Worm (Caenorhabditis elegans) whole organism, late embryonic: Measurements from ENCODE around the gene pdfr-1.
A peak's percentile ranks its signal among the peaks of the same experiment; 100 is the strongest.

Experiments
- C08G9.2 ChIP-seq: sonication (generic microtip); optimal IDR thresholded peaks from 2 replicates; lab custom pipeline; 2016; ENCODE audit warnings: mild to moderate bottlenecking, missing genetic modification characterization, moderate library complexity, missing compliant biosample characterization
- C38D4.7 ChIP-seq: fragments of 200-800 bp; sonication (Bioruptor generic); optimal IDR thresholded peaks from 2 replicates; lab custom pipeline; 2018; ENCODE audit warnings: mild to moderate bottlenecking, missing genetic modification characterization, moderate library complexity, missing compliant biosample characterization
- F13H6.1 ChIP-seq: sonication (generic microtip); optimal IDR thresholded peaks from 2 replicates; lab custom pipeline; 2016; ENCODE audit warnings: missing genetic modification characterization, missing compliant biosample characterization
- K02D7.2 ChIP-seq: sonication (generic microtip); optimal IDR thresholded peaks from 2 replicates; lab custom pipeline; 2017; ENCODE audit warnings: mild to moderate bottlenecking, missing genetic modification characterization, missing compliant biosample characterization
- K09A11.1 ChIP-seq: sonication (generic microtip); optimal IDR thresholded peaks from 2 replicates; lab custom pipeline; 2017; ENCODE audit warnings: antibody characterized with exemption, mild to moderate bottlenecking, missing genetic modification characterization, missing compliant biosample characterization; ENCODE audit not compliant: insufficient read depth
- T23F11.4 ChIP-seq: fragments of 200-800 bp; sonication (Bioruptor generic); optimal IDR thresholded peaks from 2 replicates; lab custom pipeline; 2018; ENCODE audit warnings: mild to moderate bottlenecking, missing genetic modification characterization, missing compliant biosample characterization
- Y22D7AL.16 ChIP-seq: sonication (generic microtip); optimal IDR thresholded peaks from 2 replicates; lab custom pipeline; 2016; ENCODE audit warnings: missing genetic modification characterization, missing compliant biosample characterization
- ahr-1 ChIP-seq: sonication (generic microtip); optimal IDR thresholded peaks from 2 replicates; lab custom pipeline; 2016; ENCODE audit warnings: missing genetic modification characterization, missing compliant biosample characterization
- ama-1 ChIP-seq: fragments of 150-350 bp; optimal IDR thresholded peaks from 2 replicates; lab custom pipeline; 2014
- ceh-14 ChIP-seq: sonication (generic microtip); optimal IDR thresholded peaks from 2 replicates; lab custom pipeline; 2016; ENCODE audit warnings: missing genotype, missing genetic modification characterization, missing compliant biosample characterization
- ceh-18 ChIP-seq: sonication (generic microtip); optimal IDR thresholded peaks from 2 replicates; lab custom pipeline; 2016; ENCODE audit warnings: missing genetic modification characterization, missing compliant biosample characterization
- ceh-19 ChIP-seq: fragments of 200-800 bp; sonication (Bioruptor generic); optimal IDR thresholded peaks from 2 replicates; lab custom pipeline; 2018; ENCODE audit warnings: mild to moderate bottlenecking, missing genetic modification characterization, missing compliant biosample characterization
- ceh-2 ChIP-seq: sonication (generic microtip); optimal IDR thresholded peaks from 2 replicates; lab custom pipeline; 2016; ENCODE audit warnings: missing genotype, missing genetic modification characterization, missing compliant biosample characterization
- ceh-30 ChIP-seq: fragments of 150-350 bp; optimal IDR thresholded peaks from 2 replicates; lab custom pipeline; 2014; ENCODE audit warnings: missing biosample characterization, missing genetic modification characterization
- ceh-31 ChIP-seq: sonication (generic microtip); optimal IDR thresholded peaks from 2 replicates; lab custom pipeline; 2016; ENCODE audit warnings: missing genetic modification characterization, missing compliant biosample characterization
- ceh-45 ChIP-seq: fragments of 200-800 bp; sonication (Bioruptor generic); IDR thresholded peaks from 2 replicates; pipeline ENCODE4 v1.3.6; 2022; ENCODE audit warnings: missing genetic modification reagents, missing genetic modification characterization, missing compliant biosample characterization
- ceh-48 ChIP-seq: sonication (generic microtip); optimal IDR thresholded peaks from 2 replicates; lab custom pipeline; 2016; ENCODE audit warnings: missing genetic modification characterization, inconsistent platforms, missing compliant biosample characterization
- ceh-9 ChIP-seq: sonication (generic microtip); optimal IDR thresholded peaks from 2 replicates; lab custom pipeline; 2016; ENCODE audit warnings: mild to moderate bottlenecking, missing genetic modification characterization, inconsistent platforms, missing compliant biosample characterization
- dmd-4 ChIP-seq: sonication (generic microtip); optimal IDR thresholded peaks from 2 replicates; lab custom pipeline; 2016; ENCODE audit warnings: borderline replicate concordance, missing genetic modification characterization, missing compliant biosample characterization
- dve-1 ChIP-seq: sonication (generic microtip); optimal IDR thresholded peaks from 2 replicates; lab custom pipeline; 2017; ENCODE audit warnings: antibody characterized with exemption, mild to moderate bottlenecking, missing genetic modification characterization, missing compliant biosample characterization
- elt-2 ChIP-seq: sonication (generic microtip); optimal IDR thresholded peaks from 2 replicates; lab custom pipeline; 2016; ENCODE audit warnings: missing genetic modification reagents, missing genetic modification characterization, missing compliant biosample characterization
- elt-4 ChIP-seq: sonication (generic microtip); optimal IDR thresholded peaks from 2 replicates; lab custom pipeline; 2016; ENCODE audit warnings: missing genetic modification characterization, missing compliant biosample characterization
- fkh-10 ChIP-seq: fragments of 150-350 bp; optimal IDR thresholded peaks from 2 replicates; lab custom pipeline; 2014; ENCODE audit warnings: missing biosample characterization, missing genetic modification reagents, missing genetic modification characterization
- gmeb-2 ChIP-seq: sonication (generic microtip); optimal IDR thresholded peaks from 2 replicates; lab custom pipeline; 2016; ENCODE audit warnings: missing genetic modification characterization, inconsistent platforms, missing compliant biosample characterization
- hlh-13 ChIP-seq: fragments of 200-800 bp; sonication (Bioruptor generic); optimal IDR thresholded peaks from 2 replicates; lab custom pipeline; 2018; ENCODE audit warnings: mild to moderate bottlenecking, missing genetic modification characterization, missing compliant biosample characterization
- hlh-15 ChIP-seq: sonication (generic microtip); optimal IDR thresholded peaks from 2 replicates; lab custom pipeline; 2016; ENCODE audit warnings: missing genetic modification characterization, missing compliant biosample characterization
- lim-6 ChIP-seq: sonication (generic microtip); optimal IDR thresholded peaks from 2 replicates; lab custom pipeline; 2016; ENCODE audit warnings: missing genetic modification characterization, missing compliant biosample characterization
- mec-3 ChIP-seq: sonication (generic microtip); optimal IDR thresholded peaks from 2 replicates; lab custom pipeline; 2016; ENCODE audit warnings: borderline replicate concordance, missing genetic modification characterization, missing compliant biosample characterization
- nfya-1 ChIP-seq: sonication (generic microtip); optimal IDR thresholded peaks from 2 replicates; lab custom pipeline; 2017; ENCODE audit warnings: missing genetic modification characterization, mild to moderate bottlenecking, missing compliant biosample characterization, antibody characterized with exemption, moderate library complexity
- npax-4 ChIP-seq: sonication (generic microtip); optimal IDR thresholded peaks from 2 replicates; lab custom pipeline; 2016; ENCODE audit warnings: missing genetic modification characterization, missing compliant biosample characterization
- pha-2 ChIP-seq: sonication (generic microtip); optimal IDR thresholded peaks from 2 replicates; lab custom pipeline; 2017; ENCODE audit warnings: mild to moderate bottlenecking, missing genetic modification characterization, missing compliant biosample characterization
- pros-1 ChIP-seq: fragments of 150-350 bp; optimal IDR thresholded peaks from 2 replicates; lab custom pipeline; 2014; ENCODE audit warnings: missing biosample characterization, missing genetic modification reagents, missing genetic modification characterization
- ref-2 ChIP-seq: sonication (generic microtip); optimal IDR thresholded peaks from 2 replicates; lab custom pipeline; 2016; ENCODE audit warnings: missing genetic modification characterization, missing compliant biosample characterization
- rnt-1 ChIP-seq: sonication (generic microtip); optimal IDR thresholded peaks from 2 replicates; lab custom pipeline; 2016; ENCODE audit warnings: missing genetic modification characterization, missing compliant biosample characterization
- sdc-2 ChIP-seq: sonication (generic microtip); optimal IDR thresholded peaks from 2 replicates; lab custom pipeline; 2016; ENCODE audit warnings: missing genotype, missing genetic modification characterization, missing compliant biosample characterization
- sox-2 ChIP-seq: fragments of 200-800 bp; sonication (Bioruptor generic); IDR thresholded peaks from 2 replicates; pipeline ENCODE4 v1.3.6; 2022; ENCODE audit warnings: missing genetic modification reagents, missing genetic modification characterization, missing compliant biosample characterization
- sox-4 ChIP-seq: sonication (generic microtip); optimal IDR thresholded peaks from 2 replicates; lab custom pipeline; 2017; ENCODE audit warnings: mild to moderate bottlenecking, missing genetic modification characterization, inconsistent platforms, missing compliant biosample characterization
- syd-9 ChIP-seq: sonication (generic microtip); optimal IDR thresholded peaks from 2 replicates; lab custom pipeline; 2016; ENCODE audit warnings: mild to moderate bottlenecking, missing genetic modification characterization, moderate library complexity, missing compliant biosample characterization
- tbx-2 ChIP-seq: sonication (generic microtip); optimal IDR thresholded peaks from 2 replicates; lab custom pipeline; 2016; ENCODE audit warnings: missing genetic modification characterization, missing compliant biosample characterization
- tbx-7 ChIP-seq: sonication (generic microtip); optimal IDR thresholded peaks from 2 replicates; lab custom pipeline; 2016; ENCODE audit warnings: missing genotype, missing genetic modification characterization, missing compliant biosample characterization
- ttx-3 ChIP-seq: sonication (generic microtip); optimal IDR thresholded peaks from 2 replicates; lab custom pipeline; 2016; ENCODE audit warnings: missing genetic modification reagents, missing genetic modification characterization, missing compliant biosample characterization
- unc-3 ChIP-seq, 2 experiments: fragments of 200-800 bp in 1 of 2; sonication (Bioruptor generic) in 1 of 2; sonication (generic microtip) in 1 of 2; conservative IDR thresholded peaks in 1 of 2; optimal IDR thresholded peaks in 1 of 2; 2 replicates each; pipeline versions ENCODE4 v1.3.6 to Lab custom; 2016 to 2022; ENCODE audit warnings: missing compliant biosample characterization in 2 of 2, missing genetic modification characterization in 2 of 2, missing genetic modification reagents in 1 of 2
- unc-42 ChIP-seq: sonication (generic microtip); optimal IDR thresholded peaks from 2 replicates; lab custom pipeline; 2016; ENCODE audit warnings: missing genotype, missing genetic modification characterization, missing compliant biosample characterization
- unc-55 ChIP-seq: sonication (generic microtip); optimal IDR thresholded peaks from 2 replicates; lab custom pipeline; 2017; ENCODE audit warnings: missing biosample characterization, missing genetic modification reagents, missing genetic modification characterization
- unc-86 ChIP-seq: sonication (generic microtip); optimal IDR thresholded peaks from 2 replicates; lab custom pipeline; 2016; ENCODE audit warnings: missing genetic modification characterization, missing compliant biosample characterization
- zip-5 ChIP-seq: sonication (generic microtip); optimal IDR thresholded peaks from 2 replicates; lab custom pipeline; 2016; ENCODE audit warnings: missing genetic modification characterization, missing compliant biosample characterization

The pdfr-1 gene

DNA sequence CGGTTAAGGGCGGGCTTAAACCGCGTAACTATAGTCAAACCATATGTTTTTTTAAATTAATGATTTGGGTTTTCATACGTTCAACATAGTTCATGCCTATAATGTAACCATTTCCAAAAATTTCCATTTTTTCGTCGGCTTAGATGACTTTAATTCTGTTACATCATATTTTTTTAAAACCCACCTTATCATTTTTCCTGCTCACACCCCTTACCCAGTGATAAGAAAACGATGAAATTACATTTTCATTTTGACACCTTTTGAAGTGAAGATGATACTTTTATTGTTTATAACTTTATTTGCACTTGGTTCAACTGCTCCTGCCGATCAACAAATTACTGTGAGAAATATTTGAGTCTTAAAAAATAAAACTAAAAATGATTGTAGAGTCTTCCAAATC is 39.6 kb downstream of the pdfr-1 start, which contains the start of gene ctsa-4.2:
Gene ctsa-4.2 (plus strand): TSS at position 247 of the 400 bp plus-strand sequence.
- TF ChIP-seq tbx-7 (tag; lab: Kevin White, UChicago) (no peak), ceh-19 (GFP tag; lab: Kevin White, UChicago) (no peak), C08G9.2 (tag; lab: Kevin White, UChicago) (no peak), ceh-2 (tag; lab: Kevin White, UChicago) (no peak), hlh-15 (tag; lab: Kevin White, UChicago) (no peak), zip-5 (tag; lab: Kevin White, UChicago) (no peak), ceh-48 (tag; lab: Kevin White, UChicago) (no peak), dve-1 (tag; lab: Kevin White, UChicago) (no peak), ref-2 (tag; lab: Kevin White, UChicago) (no peak), sox-2 (GFP tag; lab: Robert Waterston, UW) (no peak), C38D4.7 (GFP tag; lab: Kevin White, UChicago) (no peak), gmeb-2 (tag; lab: Kevin White, UChicago) (no peak), hlh-13 (GFP tag; lab: Kevin White, UChicago) (no peak), syd-9 (tag; lab: Kevin White, UChicago) (no peak), elt-2 (tag; lab: Kevin White, UChicago) (no peak), ceh-30 (tag; lab: Kevin White, UChicago) (no peak), pros-1 (tag; lab: Kevin White, UChicago) (no peak), sox-4 (tag; lab: Kevin White, UChicago) (no peak)

DNA sequence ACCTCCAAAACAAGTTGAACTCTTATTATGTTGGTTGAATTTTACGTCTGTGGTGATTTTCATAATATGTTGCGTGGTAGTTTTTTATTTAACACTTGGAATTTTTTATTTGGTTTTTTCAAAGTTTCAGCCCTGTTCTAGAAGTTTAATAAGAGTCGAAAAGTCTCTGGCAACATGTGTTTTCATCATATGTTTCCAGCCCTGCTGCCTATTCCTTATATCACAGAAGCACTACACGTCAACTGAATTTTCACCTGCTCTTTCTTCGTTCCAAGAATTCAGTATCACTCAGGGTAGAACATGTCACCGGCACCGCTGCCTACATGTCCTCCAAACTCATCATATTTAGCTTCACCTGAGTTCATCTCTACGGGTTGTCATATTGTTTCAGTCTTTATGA is 41.4 kb downstream of the pdfr-1 start, which contains the start of gene srh-40:
Gene srh-40 (plus strand): TSS at position 301 of the 400 bp plus-strand sequence.
- no peak for TF ChIP-seq ceh-18 (tag; lab: Kevin White, UChicago)
- no peak for TF ChIP-seq ama-1 (lab: Kevin White, UChicago)

DNA sequence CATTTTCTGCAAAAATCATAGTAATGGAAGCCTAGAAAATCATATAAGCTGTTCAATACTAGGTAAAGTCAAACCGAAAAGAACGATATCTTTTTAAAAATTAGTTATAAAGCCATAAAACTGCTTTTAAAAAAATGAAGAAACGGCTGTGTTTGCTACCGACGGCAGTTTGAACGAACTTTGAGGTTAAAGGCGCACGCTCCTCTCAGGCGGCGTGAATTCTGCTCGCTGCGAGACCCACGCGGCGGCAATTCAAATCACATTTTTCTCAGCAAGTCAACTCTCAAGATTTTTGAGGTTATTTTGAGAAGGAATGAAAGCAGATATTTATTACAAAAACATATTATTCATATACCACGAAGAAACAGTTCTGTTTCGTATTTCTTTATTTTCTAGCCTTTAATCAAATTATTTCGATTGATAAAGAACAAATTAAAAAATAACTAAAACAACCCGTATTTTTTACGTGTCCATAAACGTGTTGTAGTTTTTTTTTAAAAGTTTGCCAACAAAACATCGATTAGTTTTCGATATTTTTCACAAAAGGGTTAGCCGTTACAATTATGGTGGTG is 43.7 kb downstream of the pdfr-1 start, which contains the start of the genes mdh-2 and F20H11.4:
Gene mdh-2 (minus strand): TSS at position 6 of the 572 bp plus-strand sequence.
Gene F20H11.4 (plus strand): TSS at position 522 of the 572 bp plus-strand sequence.
- no peak for TF ChIP-seq T23F11.4 (GFP tag; lab: Kevin White, UChicago)
- TF ChIP-seq npax-4 (tag; lab: Kevin White, UChicago) = no peak
- no peak for TF ChIP-seq ahr-1 (tag; lab: Kevin White, UChicago)
- TF ChIP-seq tbx-2 (tag; lab: Kevin White, UChicago) = peak; percentile 33
- peak; percentile 2 for TF ChIP-seq ceh-18 (tag; lab: Kevin White, UChicago)
- peak; percentile 2 for TF ChIP-seq unc-55 (GFP tag; lab: Kevin White, UChicago)
- TF ChIP-seq sdc-2 = no peak
- no peak for TF ChIP-seq unc-3 (GFP tag; conservative IDR thresholded peaks at IDR 0.05; lab: Robert Waterston, UW)
- TF ChIP-seq unc-3 (tag; optimal IDR thresholded peaks at IDR 0.05; lab: Kevin White, UChicago) = no peak
- no peak for TF ChIP-seq pros-1 (tag; lab: Kevin White, UChicago)
- no peak for TF ChIP-seq ceh-31 (tag; lab: Kevin White, UChicago)
- TF ChIP-seq Y22D7AL.16 = no peak
- TF ChIP-seq sox-4 (tag; lab: Kevin White, UChicago) = no peak
- TF ChIP-seq ref-2 (tag; lab: Kevin White, UChicago) = no peak
- no peak for TF ChIP-seq syd-9 (tag; lab: Kevin White, UChicago)
- TF ChIP-seq ceh-30 (tag; lab: Kevin White, UChicago) = no peak
- TF ChIP-seq F13H6.1 = no peak
- TF ChIP-seq mec-3 (tag; lab: Kevin White, UChicago) = no peak
- TF ChIP-seq fkh-10 (GFP tag; lab: Kevin White, UChicago) = no peak
- TF ChIP-seq K09A11.1 (tag; lab: Kevin White, UChicago) = no peak
- TF ChIP-seq ama-1 (lab: Kevin White, UChicago) = no peak
- TF ChIP-seq unc-42 = peak; percentile 13
- no peak for TF ChIP-seq lim-6
- no peak for TF ChIP-seq dmd-4
- no peak for TF ChIP-seq ceh-14 (tag; lab: Kevin White, UChicago)
- TF ChIP-seq unc-86 (tag; lab: Kevin White, UChicago) = no peak
- no peak for TF ChIP-seq pha-2 (tag; lab: Kevin White, UChicago)
- TF ChIP-seq elt-2 (tag; lab: Kevin White, UChicago) = no peak
- no peak for TF ChIP-seq ceh-45 (GFP tag; lab: Robert Waterston, UW)
- no peak for TF ChIP-seq rnt-1
- TF ChIP-seq elt-4 (tag; lab: Kevin White, UChicago) = no peak
- TF ChIP-seq ttx-3 (tag; lab: Kevin White, UChicago) = no peak
- no peak for TF ChIP-seq K02D7.2 (tag; lab: Kevin White, UChicago)
- no peak for TF ChIP-seq ceh-9 (tag; lab: Kevin White, UChicago)
- peak; percentile 56 for TF ChIP-seq nfya-1
- no peak for TF ChIP-seq ceh-19 (GFP tag; lab: Kevin White, UChicago)
- no peak for TF ChIP-seq hlh-13 (GFP tag; lab: Kevin White, UChicago)
